Fruit fly (Drosophila melanogaster): ENCODE results near the gene CG14374.

The CG14374 gene

dm6 chr3R:13433623-13434022 is 36.7 kb upstream of the CG14374 start (continued):
- TF ChIP-seq CG8290 (GFP tag; optimal IDR thresholded peaks at IDR 0.05): peak; percentile 41
- peak in 1 of 2 experiments; percentile 72 for TF ChIP-seq CG8290 (tag; optimal IDR thresholded peaks at IDR 0.05)
- no peak for TF ChIP-seq CG13624 (GFP tag; optimal IDR thresholded peaks at IDR 0.05)
- TF ChIP-seq crol (GFP tag; IDR thresholded peaks at IDR 0.05): no peak
- TF ChIP-seq z (GFP tag; IDR thresholded peaks at IDR 0.05): no peak
- TF ChIP-seq Mad (GFP tag; optimal IDR thresholded peaks at IDR 0.05): peak; percentile 51
- TF ChIP-seq CG6791 (GFP tag; IDR thresholded peaks at IDR 0.05; ENCODE audit: partially characterized antibody): no peak
- TF ChIP-seq sim (GFP tag; IDR thresholded peaks at IDR 0.05): peak; percentile 69; the same call in 1 of the 2 replicates
- TF ChIP-seq Doc2 (GFP tag; IDR thresholded peaks at IDR 0.05): no peak
- no peak for TF ChIP-seq CG16779 (GFP tag; IDR thresholded peaks at IDR 0.05)
- peak; percentile 78 for TF ChIP-seq CG11723 (GFP tag; optimal IDR thresholded peaks at IDR 0.05)
- TF ChIP-seq zen (tag; optimal IDR thresholded peaks at IDR 0.05): peak; percentile 40
- no peak for TF ChIP-seq jigr1 (GFP tag; IDR thresholded peaks at IDR 0.05)
- TF ChIP-seq dmrt11E (tag; optimal IDR thresholded peaks at IDR 0.05): peak; percentile 87
- peak; percentile 75 for TF ChIP-seq Asciz (GFP tag; optimal IDR thresholded peaks at IDR 0.05)
- TF ChIP-seq jumu (GFP tag; optimal IDR thresholded peaks at IDR 0.05): no peak
- no peak for TF ChIP-seq Hmx (GFP tag; optimal IDR thresholded peaks at IDR 0.05)
- peak; percentile 96 for TF ChIP-seq PHDP (tag; optimal IDR thresholded peaks at IDR 0.05)
- TF ChIP-seq lola (GFP tag; optimal IDR thresholded peaks at IDR 0.05): peak in 1 of 3 experiments; percentile 87
- TF ChIP-seq MBD-R2 (GFP tag; IDR thresholded peaks at IDR 0.05): peak; percentile 9; the same call in 1 of the 2 replicates
- TF ChIP-seq gsb-n (tag; optimal IDR thresholded peaks at IDR 0.05): peak; percentile 83
- TF ChIP-seq CG13894 (tag; optimal IDR thresholded peaks at IDR 0.05): no peak
- TF ChIP-seq org-1 (GFP tag; optimal IDR thresholded peaks at IDR 0.05): peak; percentile 81
- no peak for TF ChIP-seq ham (GFP tag; IDR thresholded peaks at IDR 0.05)
- no peak for TF ChIP-seq Mrtf (GFP tag; IDR thresholded peaks at IDR 0.05)
- TF ChIP-seq ac (GFP tag; optimal IDR thresholded peaks at IDR 0.05): peak; percentile 8
- TF ChIP-seq CG12104 (GFP tag; optimal IDR thresholded peaks at IDR 0.05): peak; percentile 58
- TF ChIP-seq Oaz (GFP tag; IDR thresholded peaks at IDR 0.05): peak; percentile 44; the same call in 1 of the 2 replicates
- peak; percentile 29 for TF ChIP-seq Atf-2 (GFP tag; optimal IDR thresholded peaks at IDR 0.05)
- no peak for TF ChIP-seq sisA (GFP tag; IDR thresholded peaks at IDR 0.05)
- no peak for TF ChIP-seq peb (GFP tag; IDR thresholded peaks at IDR 0.05)
- no peak for TF ChIP-seq pnt (GFP tag; optimal IDR thresholded peaks at IDR 0.05)
- TF ChIP-seq ERR (GFP tag; optimal IDR thresholded peaks at IDR 0.05): no peak
- TF ChIP-seq gcm2 (GFP tag; optimal IDR thresholded peaks at IDR 0.05): no peak
- TF ChIP-seq dimm (GFP tag; IDR thresholded peaks at IDR 0.05): peak; percentile 64
- TF ChIP-seq Elba2 (GFP tag; optimal IDR thresholded peaks at IDR 0.05): no peak
- TF ChIP-seq Spps (tag; optimal IDR thresholded peaks at IDR 0.05): peak; percentile 59
- peak; percentile 42 for TF ChIP-seq Six4 (GFP tag; optimal IDR thresholded peaks at IDR 0.05)
- TF ChIP-seq lab (GFP tag; optimal IDR thresholded peaks at IDR 0.05): peak; percentile 82
- TF ChIP-seq Jarid2 (GFP tag; optimal IDR thresholded peaks at IDR 0.05): peak; percentile 2
- TF ChIP-seq wor (GFP tag; IDR thresholded peaks at IDR 0.05): peak; percentile 55
- peak; percentile 77; the same call in 2 of the 3 replicates for TF ChIP-seq CG2889 (GFP tag; IDR thresholded peaks at IDR 0.05)
- TF ChIP-seq oc (tag; optimal IDR thresholded peaks at IDR 0.05): peak; percentile 87
- TF ChIP-seq Max (GFP tag; optimal IDR thresholded peaks at IDR 0.05): peak; percentile 41
- no peak for TF ChIP-seq CG2129 (GFP tag; IDR thresholded peaks at IDR 0.05; ENCODE audit: partially characterized antibody)
- peak; percentile 81 for TF ChIP-seq otp (GFP tag; IDR thresholded peaks at IDR 0.05)
- peak; percentile 81 for TF ChIP-seq CG8388 (GFP tag; optimal IDR thresholded peaks at IDR 0.05)
- no peak for TF ChIP-seq Lpt (GFP tag; optimal IDR thresholded peaks at IDR 0.05)
- TF ChIP-seq ftz-f1 (GFP tag; optimal IDR thresholded peaks at IDR 0.05): no peak
- TF ChIP-seq caup (GFP tag; optimal IDR thresholded peaks at IDR 0.05; ENCODE audit: severe bottlenecking): peak; percentile 70
- TF ChIP-seq Oli (tag; optimal IDR thresholded peaks at IDR 0.05): peak; percentile 91
- TF ChIP-seq trh (GFP tag; optimal IDR thresholded peaks at IDR 0.05): peak; percentile 60

All from whole organism, embryonic.